Worm (Caenorhabditis elegans): ENCODE results near the gene clec-177.

clec-177 gene

ce11 chrIV:4963834-4964233 is 22.5 kb upstream of the clec-177 start, which contains the start of gene txt-3:
Gene txt-3 (plus strand): TSS chrIV:4963958.
- TF ChIP-seq ama-1 (optimal IDR thresholded peaks at IDR 0.05) (no peak), tbx-37 (GFP tag; conservative IDR thresholded peaks at IDR 0.05) (no peak), scrt-1 (GFP tag; IDR thresholded peaks at IDR 0.05) (no peak), pes-1 (GFP tag; IDR thresholded peaks at IDR 0.05) (no peak), tra-4 (tag; optimal IDR thresholded peaks at IDR 0.05) (no peak), tbx-11 (GFP tag; IDR thresholded peaks at IDR 0.05) (no peak), sea-1 (GFP tag; conservative IDR thresholded peaks at IDR 0.05) (no peak), ets-7 (tag; optimal IDR thresholded peaks at IDR 0.05) (no peak), hmbx-1 (tag; optimal IDR thresholded peaks at IDR 0.05) (no peak), hmg-4 (GFP tag; optimal IDR thresholded peaks at IDR 0.05) (no peak), B0310.2 (tag; optimal IDR thresholded peaks at IDR 0.05) (no peak), ceh-36 (tag; optimal IDR thresholded peaks at IDR 0.05) (no peak), F13C5.2 (tag; optimal IDR thresholded peaks at IDR 0.05) (no peak), flt-1 (GFP tag; IDR thresholded peaks at IDR 0.05) (no peak), ceh-13 (GFP tag; optimal IDR thresholded peaks at IDR 0.05) (no peak), hnd-1 (tag; optimal IDR thresholded peaks at IDR 0.05) (no peak), aly-1 (tag; optimal IDR thresholded peaks at IDR 0.05) (no peak)

ce11 chrIV:4969419-4969818 is 16.9 kb upstream of the clec-177 start, which contains the start of gene Y9C9A.13:
Gene Y9C9A.13 (minus strand): TSS chrIV:4969519.
- TF ChIP-seq ceh-36 (tag; optimal IDR thresholded peaks at IDR 0.05) = no peak
- TF ChIP-seq scrt-1 (GFP tag; IDR thresholded peaks at IDR 0.05) = no peak
- no peak for TF ChIP-seq flt-1 (GFP tag; IDR thresholded peaks at IDR 0.05)
- no peak for TF ChIP-seq tra-4 (tag; optimal IDR thresholded peaks at IDR 0.05)
- no peak for TF ChIP-seq B0310.2 (tag; optimal IDR thresholded peaks at IDR 0.05)
- TF ChIP-seq pes-1 (GFP tag; IDR thresholded peaks at IDR 0.05) = no peak
- TF ChIP-seq ets-7 (tag; optimal IDR thresholded peaks at IDR 0.05) = no peak
- no peak for TF ChIP-seq tbx-37 (GFP tag; conservative IDR thresholded peaks at IDR 0.05)
- no peak for TF ChIP-seq hmg-4 (GFP tag; optimal IDR thresholded peaks at IDR 0.05)
- TF ChIP-seq hnd-1 (tag; optimal IDR thresholded peaks at IDR 0.05) = no peak
- TF ChIP-seq aly-1 (tag; optimal IDR thresholded peaks at IDR 0.05) = no peak

DNA sequence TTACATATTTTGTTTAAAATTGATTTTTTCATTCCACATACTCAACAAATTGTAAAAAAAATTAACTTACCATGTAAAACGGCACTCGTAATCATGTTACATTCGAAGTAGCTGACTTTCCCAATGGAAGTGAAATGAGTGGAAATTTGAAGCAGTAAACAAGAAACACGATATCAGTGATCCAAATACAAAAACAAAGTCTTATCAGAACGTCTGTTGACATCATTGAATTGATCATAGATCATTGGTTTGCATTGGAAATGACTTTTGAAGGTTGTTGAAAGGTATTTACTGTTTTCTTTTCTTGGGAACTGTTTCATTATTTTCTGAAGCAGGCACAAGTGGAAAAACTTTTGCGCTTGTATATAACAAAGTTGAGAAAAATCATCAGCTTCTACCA is 10.4 kb upstream of the clec-177 start, which contains the start of gene Y9C9A.16:
TSS of gene Y9C9A.16 (minus strand) at position 131 of the 400 bp plus-strand sequence.
- TF ChIP-seq tbx-37 (GFP tag; conservative IDR thresholded peaks at IDR 0.05) = no peak
- no peak for TF ChIP-seq B0310.2 (tag; optimal IDR thresholded peaks at IDR 0.05)
- no peak for TF ChIP-seq tbx-11 (GFP tag; IDR thresholded peaks at IDR 0.05)
- no peak for TF ChIP-seq ceh-36 (tag; optimal IDR thresholded peaks at IDR 0.05)
- TF ChIP-seq scrt-1 (GFP tag; IDR thresholded peaks at IDR 0.05) = no peak
- no peak for TF ChIP-seq hmg-4 (GFP tag; optimal IDR thresholded peaks at IDR 0.05)
- no peak for TF ChIP-seq tra-4 (tag; optimal IDR thresholded peaks at IDR 0.05)
- TF ChIP-seq sea-1 (GFP tag; conservative IDR thresholded peaks at IDR 0.05) = no peak

ce11 chrIV:4977176-4977693 is 9.1 kb upstream of the clec-177 start, which contains the start of gene E03H12.5:
Gene E03H12.5 (plus strand): TSS chrIV:4977226.
- TF ChIP-seq flt-1 (GFP tag; IDR thresholded peaks at IDR 0.05) (no peak), ceh-36 (tag; optimal IDR thresholded peaks at IDR 0.05) (no peak), ceh-13 (GFP tag; optimal IDR thresholded peaks at IDR 0.05) (no peak), hnd-1 (tag; optimal IDR thresholded peaks at IDR 0.05) (no peak), scrt-1 (GFP tag; IDR thresholded peaks at IDR 0.05) (no peak), hmbx-1 (tag; optimal IDR thresholded peaks at IDR 0.05) (no peak), ama-1 (optimal IDR thresholded peaks at IDR 0.05) (no peak), F13C5.2 (tag; optimal IDR thresholded peaks at IDR 0.05) (no peak), tbx-11 (GFP tag; IDR thresholded peaks at IDR 0.05) (no peak), ets-7 (tag; optimal IDR thresholded peaks at IDR 0.05) (no peak), tra-4 (tag; optimal IDR thresholded peaks at IDR 0.05) (no peak), sea-1 (GFP tag; conservative IDR thresholded peaks at IDR 0.05) (no peak), aly-1 (tag; optimal IDR thresholded peaks at IDR 0.05) (no peak), hmg-4 (GFP tag; optimal IDR thresholded peaks at IDR 0.05) (no peak), tbx-37 (GFP tag; conservative IDR thresholded peaks at IDR 0.05) (no peak), B0310.2 (tag; optimal IDR thresholded peaks at IDR 0.05) (no peak)

DNA sequence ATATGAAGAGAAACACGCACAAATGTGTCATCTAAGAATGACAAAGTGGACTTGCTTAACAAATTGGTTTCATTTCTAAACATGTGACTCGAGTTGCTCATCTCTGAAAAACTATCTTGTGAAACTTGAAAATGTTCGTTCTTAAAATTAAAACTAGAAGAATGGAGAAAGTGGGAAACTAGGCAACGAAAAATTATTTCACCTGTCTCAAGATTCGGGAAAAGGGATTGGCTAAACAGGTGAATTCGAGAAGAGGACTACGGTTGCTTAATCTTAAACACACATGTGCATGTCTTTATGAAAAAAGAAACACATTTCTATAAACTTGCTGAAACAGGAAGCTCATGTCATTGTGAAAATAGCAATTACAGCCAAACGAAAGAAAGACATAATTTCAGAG is 5.3 kb upstream of the clec-177 start, which contains the start of gene srz-24:
TSS of gene srz-24 (minus strand) at position 101 of the 400 bp plus-strand sequence.
- TF ChIP-seq scrt-1 (GFP tag; IDR thresholded peaks at IDR 0.05) (no peak), ceh-36 (tag; optimal IDR thresholded peaks at IDR 0.05) (no peak), sea-1 (GFP tag; conservative IDR thresholded peaks at IDR 0.05) (no peak), F13C5.2 (tag; optimal IDR thresholded peaks at IDR 0.05) (no peak), ets-7 (tag; optimal IDR thresholded peaks at IDR 0.05) (no peak), ceh-13 (GFP tag; optimal IDR thresholded peaks at IDR 0.05) (no peak), aly-1 (tag; optimal IDR thresholded peaks at IDR 0.05) (no peak), hmbx-1 (tag; optimal IDR thresholded peaks at IDR 0.05) (no peak), pes-1 (GFP tag; IDR thresholded peaks at IDR 0.05) (no peak), hmg-4 (GFP tag; optimal IDR thresholded peaks at IDR 0.05) (no peak), ama-1 (optimal IDR thresholded peaks at IDR 0.05) (no peak)

- TF ChIP-seq scrt-1 (GFP tag; IDR thresholded peaks at IDR 0.05) = no peak
These were observed 3.9 kb upstream of the clec-177 start, which contains the start of gene E03H12.4 for ce11 chrIV:4982477-4982876. Gene E03H12.4 (plus strand): TSS chrIV:4982596.

DNA sequence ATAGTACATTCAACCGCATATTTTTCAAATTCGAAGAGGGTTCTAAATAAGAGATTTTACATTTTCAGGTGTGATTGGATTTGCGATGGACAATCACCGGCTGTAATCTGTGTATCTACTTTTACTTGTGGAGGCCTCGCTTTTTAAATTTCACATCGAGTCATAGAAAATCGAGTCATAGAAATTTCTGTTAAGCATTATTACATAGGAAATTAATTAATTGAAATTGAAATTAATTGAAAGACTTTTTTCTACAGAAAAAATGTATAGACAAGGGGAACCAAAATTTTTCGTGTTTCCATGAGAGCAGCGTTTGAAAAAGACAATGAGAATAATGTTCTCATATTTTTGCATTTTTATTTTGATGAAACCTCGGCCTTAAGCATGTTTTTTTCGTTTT is 2.6 kb upstream of the clec-177 start, which contains the start of gene clec-176:
TSS of gene clec-176 (plus strand) at position 301 of the 400 bp plus-strand sequence.
- TF ChIP-seq hmbx-1 (tag; optimal IDR thresholded peaks at IDR 0.05) (no peak), F13C5.2 (tag; optimal IDR thresholded peaks at IDR 0.05) (no peak), pes-1 (GFP tag; IDR thresholded peaks at IDR 0.05) (no peak), sea-1 (GFP tag; conservative IDR thresholded peaks at IDR 0.05) (no peak), hnd-1 (tag; optimal IDR thresholded peaks at IDR 0.05) (no peak), scrt-1 (GFP tag; IDR thresholded peaks at IDR 0.05) (no peak), B0310.2 (tag; optimal IDR thresholded peaks at IDR 0.05) (no peak), ceh-13 (GFP tag; optimal IDR thresholded peaks at IDR 0.05) (no peak), tra-4 (tag; optimal IDR thresholded peaks at IDR 0.05) (no peak), tbx-11 (GFP tag; IDR thresholded peaks at IDR 0.05) (no peak)

Measured in whole organism, early embryonic.